Worm (Caenorhabditis elegans): Measurements from ENCODE around the gene slc-17.3.

ce11 chrIII:7913488-7913887 is 48.4 kb upstream of the slc-17.3 start, which contains the start of gene ZK688.12:
- TF ChIP-seq unc-62 (GFP tag; optimal IDR thresholded peaks at IDR 0.05): no peak
- TF ChIP-seq bed-3 (GFP tag; optimal IDR thresholded peaks at IDR 0.05): no peak
- no peak for TF ChIP-seq snpc-4 (tag; optimal IDR thresholded peaks at IDR 0.05)
- no peak for TF ChIP-seq nhr-76 (tag; optimal IDR thresholded peaks at IDR 0.05)
- TF ChIP-seq elt-1 (tag; optimal IDR thresholded peaks at IDR 0.05; ENCODE audit: borderline replicate concordance, insufficient read depth): no peak
- TF ChIP-seq pha-4 (tag; optimal IDR thresholded peaks at IDR 0.05): no peak
- no peak for TF ChIP-seq nhr-237 (tag; optimal IDR thresholded peaks at IDR 0.05)
- TF ChIP-seq nhr-28 (tag; optimal IDR thresholded peaks at IDR 0.05): no peak
- no peak for TF ChIP-seq lin-13 (tag; optimal IDR thresholded peaks at IDR 0.05)
- no peak for TF ChIP-seq nhr-12 (tag; optimal IDR thresholded peaks at IDR 0.05)
- TF ChIP-seq drap-1 (GFP tag; optimal IDR thresholded peaks at IDR 0.05): no peak
- TF ChIP-seq unc-39 (tag; optimal IDR thresholded peaks at IDR 0.05): no peak

Measured in whole organism, mixed stage, embryonic.